Fruit fly (Drosophila melanogaster): ENCODE results near the gene CG18231.

The CG18231 gene

dm6 chr3L:18607162-18607561 is at the start of gene CG18231:
Gene CG18231 (plus strand): TSS chr3L:18607462.
- TF ChIP-seq EcR (GFP tag; optimal IDR thresholded peaks at IDR 0.05) (no peak), CG9948 (tag; optimal IDR thresholded peaks at IDR 0.05) (no peak), CG12605 (GFP tag; IDR thresholded peaks at IDR 0.05) (no peak), CG32121 (GFP tag; IDR thresholded peaks at IDR 0.05) (no peak), CG13204 (GFP tag; optimal IDR thresholded peaks at IDR 0.05) (no peak), CG15710 (tag; optimal IDR thresholded peaks at IDR 0.05) (no peak), CG17806 (tag; optimal IDR thresholded peaks at IDR 0.05) (no peak), fd96Ca (GFP tag; IDR thresholded peaks at IDR 0.05) (no peak), CG8301 (tag; optimal IDR thresholded peaks at IDR 0.05) (no peak), CG8159 (tag; optimal IDR thresholded peaks at IDR 0.05) (no peak), Snoo (tag; optimal IDR thresholded peaks at IDR 0.05) (no peak), CG10348 (GFP tag; IDR thresholded peaks at IDR 0.05) (no peak), D1 (tag; optimal IDR thresholded peaks at IDR 0.05) (no peak), gl (tag; optimal IDR thresholded peaks at IDR 0.05) (no peak), CG34367 (tag; optimal IDR thresholded peaks at IDR 0.05) (no peak), Pif1B (GFP tag; optimal IDR thresholded peaks at IDR 0.05) (no peak), CG14655 (GFP tag; optimal IDR thresholded peaks at IDR 0.05) (no peak), rn (GFP tag; IDR thresholded peaks at IDR 0.05) (no peak)

- no peak for TF ChIP-seq gl (tag; optimal IDR thresholded peaks at IDR 0.05)
- TF ChIP-seq CG14655 (GFP tag; optimal IDR thresholded peaks at IDR 0.05) = peak; percentile 34
- no peak for TF ChIP-seq Ets98B (GFP tag; IDR thresholded peaks at IDR 0.05)
- TF ChIP-seq CG4496 (GFP tag; IDR thresholded peaks at IDR 0.05) = peak; percentile 59; the same call in 2 of the 3 replicates
Observed at dm6 chr3L:18559958-18560357, 47.3 kb upstream of the CG18231 start, which contains the start of gene AstC-R1. Gene AstC-R1 (plus strand): TSS chr3L:18560258.

- TF ChIP-seq fd96Ca (GFP tag; IDR thresholded peaks at IDR 0.05) (no peak), CG34367 (tag; optimal IDR thresholded peaks at IDR 0.05) (no peak)
Observed at dm6 chr3L:18588387-18588786, 18.9 kb upstream of the CG18231 start, which contains the start of gene CG7271. Gene CG7271 (plus strand): TSS chr3L:18588759.

- TF ChIP-seq CG8159 (tag; optimal IDR thresholded peaks at IDR 0.05) (no peak), Pif1B (GFP tag; optimal IDR thresholded peaks at IDR 0.05) (no peak), CG10348 (GFP tag; IDR thresholded peaks at IDR 0.05) (no peak), gl (tag; optimal IDR thresholded peaks at IDR 0.05) (no peak), CG34367 (tag; optimal IDR thresholded peaks at IDR 0.05) (no peak), CG17806 (tag; optimal IDR thresholded peaks at IDR 0.05) (no peak), Ets98B (GFP tag; IDR thresholded peaks at IDR 0.05) (no peak), Pif1A (GFP tag; optimal IDR thresholded peaks at IDR 0.05) (no peak), CG9948 (tag; optimal IDR thresholded peaks at IDR 0.05) (no peak), CG13204 (GFP tag; optimal IDR thresholded peaks at IDR 0.05) (no peak), EcR (GFP tag; optimal IDR thresholded peaks at IDR 0.05) (no peak), CG14655 (GFP tag; optimal IDR thresholded peaks at IDR 0.05) (no peak), CG32121 (GFP tag; IDR thresholded peaks at IDR 0.05) (no peak), CG8301 (tag; optimal IDR thresholded peaks at IDR 0.05) (no peak), D1 (tag; optimal IDR thresholded peaks at IDR 0.05) (no peak)
Observed at dm6 chr3L:18593671-18594070, 13.6 kb upstream of the CG18231 start, which contains the start of gene term. Gene term (minus strand): TSS chr3L:18593771.

dm6 chr3L:18603125-18603524 is 4.1 kb upstream of the CG18231 start, which contains the start of gene CG18234:
Gene CG18234 (plus strand): TSS chr3L:18603425.
- TF ChIP-seq CG8159 (tag; optimal IDR thresholded peaks at IDR 0.05) (no peak), CG12605 (GFP tag; IDR thresholded peaks at IDR 0.05) (no peak), D1 (tag; optimal IDR thresholded peaks at IDR 0.05) (no peak), CG14655 (GFP tag; optimal IDR thresholded peaks at IDR 0.05) (no peak), EcR (GFP tag; optimal IDR thresholded peaks at IDR 0.05) (no peak), CG4496 (GFP tag; IDR thresholded peaks at IDR 0.05) (no peak), CG17806 (tag; optimal IDR thresholded peaks at IDR 0.05) (no peak), Pif1B (GFP tag; optimal IDR thresholded peaks at IDR 0.05) (no peak), CG34367 (tag; optimal IDR thresholded peaks at IDR 0.05) (no peak), gl (tag; optimal IDR thresholded peaks at IDR 0.05) (no peak), fd96Ca (GFP tag; IDR thresholded peaks at IDR 0.05) (no peak)

- TF ChIP-seq CG13204 (GFP tag; optimal IDR thresholded peaks at IDR 0.05) (no peak), fd96Ca (GFP tag; IDR thresholded peaks at IDR 0.05) (no peak), Ets98B (GFP tag; IDR thresholded peaks at IDR 0.05) (no peak), CG9948 (tag; optimal IDR thresholded peaks at IDR 0.05) (no peak), CG34367 (tag; optimal IDR thresholded peaks at IDR 0.05) (no peak), CG10348 (GFP tag; IDR thresholded peaks at IDR 0.05) (no peak), Pif1A (GFP tag; optimal IDR thresholded peaks at IDR 0.05) (no peak), Pif1B (GFP tag; optimal IDR thresholded peaks at IDR 0.05) (no peak), EcR (GFP tag; optimal IDR thresholded peaks at IDR 0.05) (no peak), CG4496 (GFP tag; IDR thresholded peaks at IDR 0.05) (no peak), D1 (tag; optimal IDR thresholded peaks at IDR 0.05) (no peak), rn (GFP tag; IDR thresholded peaks at IDR 0.05) (no peak), CG12605 (GFP tag; IDR thresholded peaks at IDR 0.05) (no peak), CG15710 (tag; optimal IDR thresholded peaks at IDR 0.05) (no peak), gl (tag; optimal IDR thresholded peaks at IDR 0.05) (no peak), CG17806 (tag; optimal IDR thresholded peaks at IDR 0.05) (no peak), Snoo (tag; optimal IDR thresholded peaks at IDR 0.05) (no peak), CG8159 (tag; optimal IDR thresholded peaks at IDR 0.05) (no peak), CG14655 (GFP tag; optimal IDR thresholded peaks at IDR 0.05) (no peak), CG32121 (GFP tag; IDR thresholded peaks at IDR 0.05) (no peak)
Observed at dm6 chr3L:18605172-18605571, 2.1 kb upstream of the CG18231 start, which contains the start of gene CG18233. Gene CG18233 (plus strand): TSS chr3L:18605472.
